Fruit fly (Drosophila melanogaster): ENCODE results near the gene Gsc.

Gene Gsc

DNA sequence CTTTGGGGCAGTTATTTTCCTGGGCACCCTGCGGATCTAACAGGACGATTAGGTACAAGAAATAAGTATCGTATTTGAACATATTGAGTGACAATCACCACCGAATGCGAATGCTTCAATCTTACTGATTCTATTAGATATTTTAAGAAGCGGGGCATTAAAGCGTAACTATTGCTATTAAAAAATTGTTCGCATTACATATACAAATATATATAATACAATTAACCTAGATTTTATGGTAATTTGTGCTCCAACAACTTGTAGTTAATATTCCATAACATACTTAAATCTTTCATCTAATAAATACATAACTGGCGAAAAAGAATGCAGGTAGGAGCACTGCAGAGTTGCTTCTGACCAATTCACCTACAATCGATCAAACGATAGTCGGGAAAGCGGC is 26.6 kb upstream of the Gsc start, which contains the start of gene lectin-21Cb:
Gene lectin-21Cb (minus strand): TSS at position 101 of the 400 bp plus-strand sequence.
- TF ChIP-seq cnc (optimal IDR thresholded peaks at IDR 0.05) (no peak), ovo (GFP tag; optimal IDR thresholded peaks at IDR 0.05) (no peak), Clk (GFP tag; optimal IDR thresholded peaks at IDR 0.05) (no peak), Hr96 (GFP tag; optimal IDR thresholded peaks at IDR 0.05) (no peak), CG14711 (tag; optimal IDR thresholded peaks at IDR 0.05) (no peak), CG12768 (GFP tag; optimal IDR thresholded peaks at IDR 0.05) (no peak), CG1620 (GFP tag; optimal IDR thresholded peaks at IDR 0.05) (no peak), toe (GFP tag; optimal IDR thresholded peaks at IDR 0.05) (no peak), Mnt (GFP tag; optimal IDR thresholded peaks at IDR 0.05) (no peak)

- TF ChIP-seq CG7045 (GFP tag; optimal IDR thresholded peaks at IDR 0.05) (no peak), Crg-1 (GFP tag; optimal IDR thresholded peaks at IDR 0.05) (no peak), CG11617 (GFP tag; optimal IDR thresholded peaks at IDR 0.05) (no peak), CG1620 (GFP tag; optimal IDR thresholded peaks at IDR 0.05) (no peak), bab1 (GFP tag; optimal IDR thresholded peaks at IDR 0.05) (no peak), cnc (optimal IDR thresholded peaks at IDR 0.05) (no peak)
Measured at dm6 chr2L:619739-620138, 25.3 kb upstream of the Gsc start.

- no peak for TF ChIP-seq Crg-1 (GFP tag; optimal IDR thresholded peaks at IDR 0.05)
- no peak for TF ChIP-seq CG1620 (GFP tag; optimal IDR thresholded peaks at IDR 0.05)
- TF ChIP-seq Mnt (GFP tag; optimal IDR thresholded peaks at IDR 0.05): no peak
Measured at dm6 chr2L:615023-615422, 20.5 kb upstream of the Gsc start.

DNA sequence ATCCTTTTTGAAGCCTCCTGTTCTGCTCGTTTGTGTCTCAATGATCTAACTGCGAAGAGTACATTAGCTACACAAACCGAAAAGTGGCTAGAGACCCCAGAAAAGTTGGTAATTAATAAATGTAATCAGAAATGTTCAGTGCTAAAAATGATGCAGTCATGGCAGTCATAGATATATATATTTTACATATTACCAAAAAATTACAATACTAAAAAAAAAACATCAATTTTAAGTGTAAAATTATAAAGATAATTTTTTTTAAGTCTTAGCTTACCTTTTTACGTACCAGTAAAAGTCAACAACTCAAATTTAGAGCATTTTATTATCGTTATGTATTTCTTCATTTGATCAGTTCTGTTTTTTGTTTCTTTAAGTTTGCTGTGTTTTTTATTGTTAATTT is 18.3 kb upstream of the Gsc start:
- TF ChIP-seq tj (GFP tag; optimal IDR thresholded peaks at IDR 0.05) (no peak), pad (GFP tag; optimal IDR thresholded peaks at IDR 0.05) (no peak), Crg-1 (GFP tag; optimal IDR thresholded peaks at IDR 0.05) (no peak), CG7101 (tag; optimal IDR thresholded peaks at IDR 0.05) (no peak), CG33017 (tag; optimal IDR thresholded peaks at IDR 0.05) (no peak), toe (GFP tag; optimal IDR thresholded peaks at IDR 0.05) (no peak), CG5204 (GFP tag; optimal IDR thresholded peaks at IDR 0.05) (no peak), ovo (GFP tag; optimal IDR thresholded peaks at IDR 0.05) (no peak), Clk (GFP tag; optimal IDR thresholded peaks at IDR 0.05) (no peak), bab1 (GFP tag; optimal IDR thresholded peaks at IDR 0.05) (no peak), CG14711 (tag; optimal IDR thresholded peaks at IDR 0.05) (no peak)

dm6 chr2L:609497-609896 is 15.0 kb upstream of the Gsc start:
- no peak for TF ChIP-seq CG5204 (GFP tag; optimal IDR thresholded peaks at IDR 0.05)
- TF ChIP-seq Mnt (GFP tag; optimal IDR thresholded peaks at IDR 0.05): no peak
- no peak for TF ChIP-seq CG11617 (GFP tag; optimal IDR thresholded peaks at IDR 0.05)
- no peak for TF ChIP-seq Crg-1 (GFP tag; optimal IDR thresholded peaks at IDR 0.05)
- TF ChIP-seq CG7101 (tag; optimal IDR thresholded peaks at IDR 0.05): no peak
- TF ChIP-seq toe (GFP tag; optimal IDR thresholded peaks at IDR 0.05): no peak
- no peak for TF ChIP-seq Hr96 (GFP tag; optimal IDR thresholded peaks at IDR 0.05)
- TF ChIP-seq CG33017 (tag; optimal IDR thresholded peaks at IDR 0.05): no peak
- TF ChIP-seq CG7045 (GFP tag; optimal IDR thresholded peaks at IDR 0.05): no peak
- no peak for TF ChIP-seq CG12768 (GFP tag; optimal IDR thresholded peaks at IDR 0.05)
- TF ChIP-seq kay (GFP tag; ENCODE audit: borderline replicate concordance): no peak
- no peak for TF ChIP-seq cnc (optimal IDR thresholded peaks at IDR 0.05)
- TF ChIP-seq Clk (GFP tag; optimal IDR thresholded peaks at IDR 0.05): no peak
- no peak for TF ChIP-seq pad (GFP tag; optimal IDR thresholded peaks at IDR 0.05)
- TF ChIP-seq tj (GFP tag; optimal IDR thresholded peaks at IDR 0.05): no peak

- no peak for TF ChIP-seq toe (GFP tag; optimal IDR thresholded peaks at IDR 0.05)
- TF ChIP-seq CG7045 (GFP tag; optimal IDR thresholded peaks at IDR 0.05): no peak
- TF ChIP-seq ovo (GFP tag; optimal IDR thresholded peaks at IDR 0.05): no peak
- no peak for TF ChIP-seq cic (GFP tag; optimal IDR thresholded peaks at IDR 0.05)
- TF ChIP-seq CG12768 (GFP tag; optimal IDR thresholded peaks at IDR 0.05): no peak
- no peak for TF ChIP-seq CG33017 (tag; optimal IDR thresholded peaks at IDR 0.05)
- TF ChIP-seq CG7101 (tag; optimal IDR thresholded peaks at IDR 0.05): no peak
- TF ChIP-seq CG11617 (GFP tag; optimal IDR thresholded peaks at IDR 0.05): no peak
- TF ChIP-seq Crg-1 (GFP tag; optimal IDR thresholded peaks at IDR 0.05): no peak
- no peak for TF ChIP-seq tj (GFP tag; optimal IDR thresholded peaks at IDR 0.05)
- no peak for TF ChIP-seq bab1 (GFP tag; optimal IDR thresholded peaks at IDR 0.05)
- TF ChIP-seq CG14711 (tag; optimal IDR thresholded peaks at IDR 0.05): no peak
- TF ChIP-seq cnc (optimal IDR thresholded peaks at IDR 0.05): no peak
- no peak for TF ChIP-seq CG5204 (GFP tag; optimal IDR thresholded peaks at IDR 0.05)
Measured at dm6 chr2L:608143-608542, 13.7 kb upstream of the Gsc start.

DNA sequence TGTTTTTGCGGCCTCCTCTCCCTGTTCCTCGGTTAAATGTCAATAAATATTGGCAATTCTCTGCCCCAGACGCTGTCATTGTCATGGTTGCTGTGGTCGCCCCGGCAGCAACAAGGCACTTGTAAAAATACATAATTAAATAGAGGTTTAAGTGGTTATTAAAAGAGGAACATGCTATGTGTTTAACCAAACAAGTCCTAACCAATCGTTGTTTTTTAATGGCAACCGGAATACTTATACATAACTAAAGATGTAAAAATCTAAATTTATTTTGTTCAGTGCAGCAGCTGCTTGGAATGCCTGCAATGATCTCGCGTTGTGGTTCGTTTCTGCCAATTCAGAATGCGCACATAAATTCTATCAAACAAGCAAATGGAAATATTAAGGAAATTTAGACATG is 12.5 kb upstream of the Gsc start:
- no peak for TF ChIP-seq cic (GFP tag; optimal IDR thresholded peaks at IDR 0.05)
- TF ChIP-seq kay (GFP tag; ENCODE audit: borderline replicate concordance): no peak
- TF ChIP-seq toe (GFP tag; optimal IDR thresholded peaks at IDR 0.05): no peak
- no peak for TF ChIP-seq CG12768 (GFP tag; optimal IDR thresholded peaks at IDR 0.05)
- TF ChIP-seq CG5204 (GFP tag; optimal IDR thresholded peaks at IDR 0.05): no peak
- no peak for TF ChIP-seq Crg-1 (GFP tag; optimal IDR thresholded peaks at IDR 0.05)
- no peak for TF ChIP-seq CG14711 (tag; optimal IDR thresholded peaks at IDR 0.05)
- TF ChIP-seq Clk (GFP tag; optimal IDR thresholded peaks at IDR 0.05): no peak
- TF ChIP-seq tj (GFP tag; optimal IDR thresholded peaks at IDR 0.05): no peak
- no peak for TF ChIP-seq cnc (optimal IDR thresholded peaks at IDR 0.05)
